Worm (Caenorhabditis elegans) whole organism, midembryonic: ENCODE results near the gene srd-28.

ENCODE experiments used
- T22C8.4 ChIP-seq: fragments of 200-800 bp; sonication (Bioruptor generic); IDR thresholded peaks from 2 replicates; pipeline ENCODE4 v1.3.6; 2022; ENCODE audit warnings: missing genetic modification characterization, missing compliant biosample characterization
- cog-1 ChIP-seq: sonication (generic microtip); optimal IDR thresholded peaks from 2 replicates; lab custom pipeline; 2016; ENCODE audit warnings: missing genetic modification characterization, missing compliant biosample characterization
- flt-1 ChIP-seq: fragments of 200-800 bp; sonication (Bioruptor generic); IDR thresholded peaks from 2 replicates; pipeline ENCODE4 v1.3.6; 2022; ENCODE audit warnings: missing genetic modification characterization, missing compliant biosample characterization
- klf-2 ChIP-seq: fragments of 200-800 bp; sonication (Bioruptor generic); conservative IDR thresholded peaks from 2 replicates; pipeline ENCODE4 v1.3.6; 2022; ENCODE audit warnings: missing genetic modification reagents, missing genetic modification characterization, missing compliant biosample characterization
- med-1 ChIP-seq: sonication (generic microtip); optimal IDR thresholded peaks from 2 replicates; lab custom pipeline; 2017; ENCODE audit warnings: missing genetic modification characterization, mild to moderate bottlenecking, missing compliant biosample characterization, antibody characterized with exemption, missing genetic modification reagents; ENCODE audit not compliant: insufficient read depth
- ref-1 ChIP-seq: fragments of 200-800 bp; sonication (Bioruptor generic); conservative IDR thresholded peaks from 2 replicates; pipeline ENCODE4 v1.3.6; 2022; ENCODE audit warnings: missing genetic modification reagents, missing genetic modification characterization, missing compliant biosample characterization
- tab-1 ChIP-seq: fragments of 200-800 bp; sonication (Bioruptor generic); IDR thresholded peaks from 2 replicates; pipeline ENCODE4 v1.3.6; 2022; ENCODE audit warnings: missing genetic modification characterization, missing compliant biosample characterization
- ztf-23 ChIP-seq: fragments of 200-800 bp; sonication (Bioruptor generic); IDR thresholded peaks from 2 replicates; pipeline ENCODE4 v1.3.6; 2022; ENCODE audit warnings: missing genetic modification reagents, missing genetic modification characterization, missing compliant biosample characterization
- ztf-29 ChIP-seq: fragments of 200-800 bp; sonication (Bioruptor generic); IDR thresholded peaks from 2 replicates; pipeline ENCODE4 v1.3.6; 2022; ENCODE audit warnings: missing genetic modification reagents, missing genetic modification characterization, missing compliant biosample characterization

DNA sequence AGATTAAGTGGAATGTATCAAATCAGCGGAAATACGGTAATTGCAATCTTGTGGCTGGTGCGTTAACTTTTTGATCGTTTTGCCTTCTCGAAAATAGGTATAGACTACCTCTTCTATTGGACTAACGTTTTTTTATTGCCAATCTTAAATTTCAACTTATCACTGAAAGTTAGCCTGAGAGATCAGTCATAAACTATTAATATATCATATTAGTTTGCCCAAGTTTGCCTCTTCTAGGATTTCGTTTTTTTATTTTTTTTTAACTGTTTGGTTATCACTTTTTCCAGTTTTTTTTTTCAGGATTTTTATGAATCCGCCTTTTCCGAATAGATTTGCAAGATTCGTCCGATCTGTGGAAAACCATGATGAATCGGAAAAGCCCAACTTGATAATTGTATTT lies 5.9 kb upstream of the srd-28 start, which contains the start of gene kin-30:
- no peak for TF ChIP-seq ztf-23
- no peak for TF ChIP-seq T22C8.4 (GFP tag; lab: Robert Waterston, UW)
- no peak for TF ChIP-seq flt-1 (GFP tag; lab: Robert Waterston, UW)
- TF ChIP-seq med-1 (GFP tag; lab: Kevin White, UChicago): no peak
- no peak for TF ChIP-seq ref-1 (GFP tag; lab: Robert Waterston, UW)
- TF ChIP-seq tab-1: no peak
- no peak for TF ChIP-seq ztf-29 (GFP tag; lab: Robert Waterston, UW)
- no peak for TF ChIP-seq cog-1
- TF ChIP-seq klf-2 (GFP tag; lab: Robert Waterston, UW): no peak
